Worm (Caenorhabditis elegans) whole organism, L4/young adult: ENCODE measurements around the gene C11E4.6.

Experiments used
- W03F9.2 ChIP-seq: fragments of 150-350 bp; optimal IDR thresholded peaks from 2 replicates; lab custom pipeline; 2014; ENCODE audit warnings: missing biosample characterization, missing genetic modification characterization
- dao-5 ChIP-seq: sonication (generic microtip); optimal IDR thresholded peaks from 2 replicates; lab custom pipeline; 2016; ENCODE audit warnings: missing genotype, missing genetic modification characterization, moderate library complexity, missing compliant biosample characterization
- him-1 ChIP-seq: sonication (generic microtip); optimal IDR thresholded peaks from 2 replicates; lab custom pipeline; 2016; ENCODE audit warnings: missing genotype, missing genetic modification reagents, missing genetic modification characterization, missing compliant biosample characterization

- TF ChIP-seq him-1 (tag; lab: Kevin White, UChicago) (no peak), W03F9.2 (tag; lab: Kevin White, UChicago) (no peak), dao-5 (tag; lab: Kevin White, UChicago) (no peak)
Measured at ce11 chrX:9653016-9653415, 42.7 kb downstream of the C11E4.6 start, which contains the start of gene aex-2.
